Worm (Caenorhabditis elegans): ENCODE results near the gene C54F6.5.

C54F6.5 gene

DNA sequence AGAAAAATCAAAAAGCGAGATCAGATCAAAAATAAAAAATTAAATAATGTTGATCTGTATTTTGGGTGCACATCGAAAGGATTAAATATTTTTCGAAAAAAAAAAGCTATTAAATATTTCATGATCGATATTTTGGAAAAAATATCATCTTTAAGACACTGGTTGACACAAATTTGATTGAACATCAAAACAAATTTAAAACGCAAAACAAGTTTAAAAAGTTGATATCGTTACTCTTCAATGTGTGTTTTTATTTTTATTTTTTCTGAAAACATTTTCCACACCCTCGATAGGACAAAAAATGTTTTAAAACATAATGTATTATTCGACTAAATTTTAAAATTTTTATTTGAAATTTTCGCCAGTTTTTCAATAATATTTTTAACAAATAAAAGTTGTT is 9.1 kb downstream of the C54F6.5 start, which contains the start of gene C54F6.12:
TSS of gene C54F6.12 (minus strand) at position 101 of the 400 bp plus-strand sequence.
- no peak for TF ChIP-seq let-526 (GFP tag; IDR thresholded peaks at IDR 0.05)
- no peak for TF ChIP-seq ztf-6 (GFP tag; IDR thresholded peaks at IDR 0.05)
- no peak for TF ChIP-seq snpc-4 (GFP tag; optimal IDR thresholded peaks at IDR 0.05)
- TF ChIP-seq snpc-4 (tag; optimal IDR thresholded peaks at IDR 0.05): no peak
- TF ChIP-seq ztf-28 (GFP tag; IDR thresholded peaks at IDR 0.05): no peak
- TF ChIP-seq F49E8.2 (tag; optimal IDR thresholded peaks at IDR 0.05; ENCODE audit: insufficient read depth): no peak
- TF ChIP-seq egl-44 (GFP tag; IDR thresholded peaks at IDR 0.05): no peak

DNA sequence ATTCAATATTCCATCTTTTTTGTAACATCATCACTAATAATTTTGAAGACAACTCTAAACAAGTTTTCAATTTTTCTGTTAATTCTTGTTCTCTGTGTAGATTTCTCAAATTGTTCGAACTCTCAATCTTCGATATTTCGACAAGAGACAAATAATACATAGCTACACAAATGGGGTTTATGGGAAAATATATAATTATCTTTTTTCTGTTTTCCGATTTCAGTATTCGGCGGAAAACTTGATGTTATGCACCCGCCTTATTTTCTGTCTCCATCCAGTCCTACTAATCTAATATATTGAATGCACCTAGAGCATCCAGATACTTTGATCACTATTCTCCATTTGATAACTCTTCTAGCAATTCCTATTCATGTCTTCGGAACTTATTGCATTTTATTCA is 10.1 kb downstream of the C54F6.5 start, which contains the start of gene srh-268:
TSS of gene srh-268 (plus strand) at position 301 of the 400 bp plus-strand sequence.
- TF ChIP-seq C17E4.6 (GFP tag; IDR thresholded peaks at IDR 0.05) (no peak), madf-10 (tag; optimal IDR thresholded peaks at IDR 0.05) (no peak), zim-3 (tag; optimal IDR thresholded peaks at IDR 0.05) (no peak), snpc-3.4 (tag; optimal IDR thresholded peaks at IDR 0.05) (no peak), F52B5.7 (tag; optimal IDR thresholded peaks at IDR 0.05) (no peak), lir-1 (GFP tag; conservative IDR thresholded peaks at IDR 0.05) (no peak), mel-28 (tag; optimal IDR thresholded peaks at IDR 0.05; ENCODE audit: borderline replicate concordance) (no peak)

- TF ChIP-seq lin-26 (GFP tag; IDR thresholded peaks at IDR 0.05) (no peak), ZK185.1 (tag; optimal IDR thresholded peaks at IDR 0.05; ENCODE audit: poor library complexity, severe bottlenecking) (no peak), attf-5 (GFP tag; optimal IDR thresholded peaks at IDR 0.05) (no peak), ztf-3 (GFP tag; optimal IDR thresholded peaks at IDR 0.05) (no peak), die-1 (tag; optimal IDR thresholded peaks at IDR 0.05) (no peak), nhr-120 (GFP tag; IDR thresholded peaks at IDR 0.05) (no peak), nhr-27 (tag; optimal IDR thresholded peaks at IDR 0.05) (no peak), madf-6 (GFP tag; IDR thresholded peaks at IDR 0.05) (no peak), ztf-26 (tag; optimal IDR thresholded peaks at IDR 0.05) (no peak), B0261.1 (tag; optimal IDR thresholded peaks at IDR 0.05) (no peak), lin-40 (tag; optimal IDR thresholded peaks at IDR 0.05) (no peak), nhr-90 (tag; optimal IDR thresholded peaks at IDR 0.05) (no peak), Y53G8AR.9 (GFP tag; conservative IDR thresholded peaks at IDR 0.05) (no peak)
These were observed 14.8 kb downstream of the C54F6.5 start for ce11 chrV:7543728-7544127.

ce11 chrV:7545187-7545586 is 16.3 kb downstream of the C54F6.5 start, which contains the start of the genes C54F6.19 and nhx-3:
C54F6.19 (plus strand) TSS chrV:7545487.
nhx-3 (minus strand) TSS chrV:7545523.
- TF ChIP-seq hmg-20 (GFP tag; IDR thresholded peaks at IDR 0.05) (no peak), nfya-1 (tag; optimal IDR thresholded peaks at IDR 0.05; ENCODE audit: borderline replicate concordance, insufficient read depth) (no peak), efl-1 (GFP tag; optimal IDR thresholded peaks at IDR 0.05) (no peak), unc-62 (GFP tag; optimal IDR thresholded peaks at IDR 0.05) (no peak), madf-10 (tag; optimal IDR thresholded peaks at IDR 0.05) (no peak), gei-17 (GFP tag; optimal IDR thresholded peaks at IDR 0.05) (no peak), rec-8 (tag; optimal IDR thresholded peaks at IDR 0.05) (no peak), tlf-1 (GFP tag; optimal IDR thresholded peaks at IDR 0.05) (no peak), nhr-90 (tag; optimal IDR thresholded peaks at IDR 0.05) (no peak), lin-40 (tag; optimal IDR thresholded peaks at IDR 0.05) (no peak), C06A6.2 (GFP tag; conservative IDR thresholded peaks at IDR 0.05) (no peak), lir-1 (GFP tag; conservative IDR thresholded peaks at IDR 0.05) (no peak), F57A8.1 (GFP tag; optimal IDR thresholded peaks at IDR 0.05) (no peak), C17E4.6 (GFP tag; IDR thresholded peaks at IDR 0.05) (no peak), snpc-3.4 (tag; optimal IDR thresholded peaks at IDR 0.05) (no peak), aptf-3 (GFP tag; IDR thresholded peaks at IDR 0.05) (no peak), akir-1 (GFP tag; optimal IDR thresholded peaks at IDR 0.05) (no peak), lsl-1 (GFP tag; optimal IDR thresholded peaks at IDR 0.05) (no peak)

Measured in whole organism, young adult.